Fruit fly (Drosophila melanogaster) whole organism, adult: ENCODE data around the gene Tom20.

ENCODE experiments used
- CG11617 ChIP-seq: fragments of 200-800 bp; sonication (Bioruptor generic); optimal IDR thresholded peaks from 2 replicates; lab custom pipeline; 2017; ENCODE audit warnings: mild to moderate bottlenecking, missing biosample characterization, missing genetic modification reagents, missing genetic modification characterization
- CG12768 ChIP-seq: fragments of 200-800 bp; sonication (Bioruptor generic); optimal IDR thresholded peaks from 2 replicates; lab custom pipeline; 2017; ENCODE audit warnings: missing biosample characterization, missing genetic modification characterization, mild to moderate bottlenecking, moderate library complexity, missing genetic modification reagents
- CG14711 ChIP-seq: fragments of 200-800 bp; sonication (Bioruptor generic); optimal IDR thresholded peaks from 2 replicates; lab custom pipeline; 2018; ENCODE audit warnings: missing biosample characterization, mild to moderate bottlenecking, missing genetic modification characterization, moderate library complexity
- CG1620 ChIP-seq: fragments of 200-800 bp; sonication (Bioruptor generic); optimal IDR thresholded peaks from 2 replicates; lab custom pipeline; 2016; ENCODE audit warnings: missing biosample characterization, missing genetic modification characterization
- CG33017 ChIP-seq: fragments of 200-800 bp; sonication (Bioruptor generic); optimal IDR thresholded peaks from 2 replicates; lab custom pipeline; 2018; ENCODE audit warnings: missing biosample characterization, mild to moderate bottlenecking, missing genetic modification characterization, moderate library complexity
- CG5204 ChIP-seq: fragments of 200-800 bp; sonication (Bioruptor generic); optimal IDR thresholded peaks from 2 replicates; lab custom pipeline; 2016; ENCODE audit warnings: missing biosample characterization, missing genetic modification characterization
- CG7045 ChIP-seq: fragments of 200-800 bp; sonication (Bioruptor generic); optimal IDR thresholded peaks from 2 replicates; lab custom pipeline; 2017; ENCODE audit warnings: missing biosample characterization, mild to moderate bottlenecking, missing genetic modification characterization
- CG7101 ChIP-seq: fragments of 200-800 bp; sonication (Bioruptor generic); optimal IDR thresholded peaks from 2 replicates; lab custom pipeline; 2018; ENCODE audit warnings: missing biosample characterization, mild to moderate bottlenecking, missing genetic modification characterization, moderate library complexity
- Crg-1 ChIP-seq: fragments of 200-800 bp; sonication (Bioruptor generic); optimal IDR thresholded peaks from 2 replicates; lab custom pipeline; 2016; ENCODE audit warnings: missing biosample characterization, missing genetic modification characterization
- Hr96 ChIP-seq: fragments of 200-800 bp; sonication (Bioruptor generic); optimal IDR thresholded peaks from 2 replicates; lab custom pipeline; 2016; ENCODE audit warnings: missing biosample characterization, missing genetic modification characterization
- Mnt ChIP-seq: fragments of 200-800 bp; sonication (Bioruptor generic); optimal IDR thresholded peaks from 2 replicates; lab custom pipeline; 2016; ENCODE audit warnings: missing biosample characterization, mild to moderate bottlenecking, missing genetic modification characterization
- bab1 ChIP-seq: fragments of 200-800 bp; sonication (Bioruptor generic); optimal IDR thresholded peaks from 3 replicates; lab custom pipeline; 2019; ENCODE audit warnings: missing biosample characterization, mild to moderate bottlenecking, missing genetic modification characterization, moderate library complexity
- cic ChIP-seq: fragments of 200-800 bp; sonication (Bioruptor generic); optimal IDR thresholded peaks from 2 replicates; lab custom pipeline; 2017; ENCODE audit warnings: missing biosample characterization, mild to moderate bottlenecking, missing genetic modification characterization, moderate library complexity
- cnc ChIP-seq, 2 experiments: fragments of >200 bp; optimal IDR thresholded peaks; 2 replicates each; lab custom pipeline; 2017
- kay ChIP-seq: fragments of 200-800 bp; sonication (Bioruptor generic); peaks from one replicate; lab custom pipeline; 2016; ENCODE audit warnings: missing biosample characterization, missing genetic modification characterization, borderline replicate concordance
- ovo ChIP-seq: fragments of 200-800 bp; sonication (Bioruptor generic); optimal IDR thresholded peaks from 2 replicates; lab custom pipeline; 2016; ENCODE audit warnings: missing biosample characterization, missing genetic modification characterization
- pad ChIP-seq: fragments of 200-800 bp; sonication (Bioruptor generic); optimal IDR thresholded peaks from 3 replicates; lab custom pipeline; 2017; ENCODE audit warnings: missing biosample characterization, missing genetic modification characterization, mild to moderate bottlenecking, moderate library complexity, missing genetic modification reagents
- tj ChIP-seq: fragments of 200-800 bp; sonication (Bioruptor generic); optimal IDR thresholded peaks from 3 replicates; lab custom pipeline; 2017; ENCODE audit warnings: missing biosample characterization, mild to moderate bottlenecking, missing genetic modification characterization, moderate library complexity
- toe ChIP-seq: fragments of 200-800 bp; sonication (Bioruptor generic); optimal IDR thresholded peaks from 2 replicates; lab custom pipeline; 2016; ENCODE audit warnings: missing biosample characterization, missing genetic modification characterization

Tom20 gene

DNA sequence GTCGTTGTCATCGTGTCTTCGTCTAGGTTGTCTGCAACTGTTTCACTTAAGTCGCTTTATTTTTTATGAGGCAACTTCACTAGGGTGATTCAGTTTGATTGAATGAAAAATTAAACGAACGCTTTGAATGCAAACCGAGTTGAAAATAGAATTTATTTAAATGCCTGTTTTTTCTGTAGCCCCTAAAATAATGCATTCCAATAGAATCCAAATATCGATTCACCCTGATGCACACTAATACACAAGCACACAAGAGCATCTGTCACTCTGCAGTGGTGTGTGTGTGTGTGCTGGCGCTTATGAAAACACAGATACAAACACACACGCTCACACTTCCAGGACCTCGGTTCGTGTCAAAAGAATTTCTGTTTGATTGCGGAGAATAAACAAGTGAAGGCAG lies 38.6 kb upstream of the Tom20 start:
- TF ChIP-seq bab1 (GFP tag; lab: Kevin White, UChicago) (no peak), Mnt (GFP tag; lab: Kevin White, UChicago) (no peak), Crg-1 (GFP tag; lab: Kevin White, UChicago) (no peak), pad (GFP tag; lab: Kevin White, UChicago) (no peak), toe (GFP tag; lab: Kevin White, UChicago) (no peak), CG7045 (GFP tag; lab: Kevin White, UChicago) (no peak), cnc (optimal IDR thresholded peaks at IDR 0.05; lab: Kevin White, UChicago) (no peak), Hr96 (no peak), kay (no peak), CG1620 (GFP tag; lab: Kevin White, UChicago) (no peak)

DNA sequence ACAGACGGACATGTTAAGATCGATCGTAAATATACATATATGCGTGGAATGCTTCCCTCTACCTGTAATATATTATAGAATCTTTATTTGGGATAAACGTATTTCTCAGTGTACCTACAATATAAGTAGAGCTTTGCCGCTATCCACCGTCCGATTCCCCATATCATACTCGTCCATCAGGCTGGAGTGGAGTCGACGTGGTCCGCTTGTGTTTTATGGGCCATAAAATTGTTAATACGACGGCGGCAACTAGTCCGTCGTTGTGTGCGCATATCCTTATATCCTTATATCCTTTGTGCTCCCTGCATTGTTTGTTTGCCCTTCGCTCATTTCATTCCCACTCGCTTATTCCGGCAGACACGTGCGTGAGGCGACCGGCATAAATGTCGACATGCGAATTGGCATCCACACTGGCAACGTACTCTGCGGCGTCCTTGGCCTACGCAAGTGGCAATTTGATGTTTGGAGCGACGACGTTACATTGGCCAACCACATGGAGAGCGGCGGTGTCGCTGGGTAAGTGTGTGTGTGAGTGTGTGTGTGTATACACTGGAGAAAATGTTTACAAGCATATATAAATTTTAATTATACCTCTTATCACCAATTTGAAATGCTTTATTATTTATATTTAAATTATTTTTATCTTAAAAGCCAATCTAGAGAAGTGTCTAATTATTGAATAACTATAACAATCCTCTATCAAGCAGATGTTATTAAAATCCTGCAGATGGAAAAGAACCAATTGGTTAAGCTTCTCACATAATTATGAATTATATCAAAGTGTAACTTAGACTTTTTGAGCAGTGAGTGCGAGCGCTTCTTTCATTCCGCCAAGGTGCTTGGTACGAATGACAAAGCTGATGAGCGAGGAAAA lies 31.5 kb upstream of the Tom20 start:
- TF ChIP-seq ovo (no peak), CG33017 (no peak), pad (GFP tag; lab: Kevin White, UChicago) (no peak), bab1 (GFP tag; lab: Kevin White, UChicago) (no peak), CG7101 (tag; lab: Kevin White, UChicago) (no peak), CG5204 (no peak), Hr96 (no peak), kay (no peak), CG14711 (tag; lab: Kevin White, UChicago) (no peak), CG1620 (GFP tag; lab: Kevin White, UChicago) (no peak), Mnt (GFP tag; lab: Kevin White, UChicago) (no peak), Crg-1 (GFP tag; lab: Kevin White, UChicago) (no peak), toe (GFP tag; lab: Kevin White, UChicago) (no peak), CG7045 (GFP tag; lab: Kevin White, UChicago) (no peak), cic (GFP tag; lab: Kevin White, UChicago) (no peak)

DNA sequence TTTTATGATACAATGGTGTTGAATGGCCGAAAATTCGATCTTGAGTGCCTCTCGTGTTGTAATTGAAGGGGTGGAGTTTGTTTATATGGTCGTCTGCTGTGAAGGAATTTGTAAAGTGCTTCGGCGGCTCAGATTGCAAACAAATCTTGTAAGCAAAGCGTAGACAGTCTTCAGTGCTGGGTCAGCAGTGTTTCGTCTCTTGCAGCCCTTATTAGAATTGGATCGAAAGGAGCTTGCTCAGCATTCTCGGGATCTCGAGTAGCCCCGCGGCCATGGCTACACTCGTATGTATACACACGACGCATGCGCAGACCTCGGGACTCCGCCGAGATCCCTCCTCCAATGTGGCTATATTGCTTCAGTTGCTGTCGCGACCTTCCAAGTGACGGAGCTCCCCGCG lies 22.4 kb upstream of the Tom20 start:
- TF ChIP-seq CG12768 (GFP tag; lab: Kevin White, UChicago) (no peak), tj (peak; percentile 95), Mnt (GFP tag; lab: Kevin White, UChicago) (no peak)

DNA sequence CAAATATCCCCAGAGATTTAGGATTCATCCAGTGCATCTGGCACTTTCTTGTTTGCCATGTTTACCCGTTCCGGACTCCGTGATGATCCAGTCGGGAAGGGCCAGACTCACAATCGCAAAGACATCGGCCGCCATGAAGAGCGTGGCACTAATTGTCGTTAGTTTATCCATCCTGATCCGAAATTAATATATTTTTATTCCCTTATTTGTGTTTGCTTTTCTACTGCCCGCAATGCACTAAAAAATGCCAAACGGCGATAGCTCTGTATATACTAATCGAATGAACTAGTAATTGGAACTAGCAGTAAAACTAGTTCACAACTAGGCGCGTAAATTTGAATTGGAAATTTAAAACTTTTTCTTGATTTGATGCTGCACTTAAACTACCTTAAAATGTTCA lies 20.9 kb upstream of the Tom20 start, which contains the start of gene CG14182:
Gene CG14182, minus strand, starts transcription at position 221 of the 400 bp plus-strand sequence.
- TF ChIP-seq bab1 (GFP tag; lab: Kevin White, UChicago) (peak; percentile 24), cic (GFP tag; lab: Kevin White, UChicago) (no peak), CG12768 (GFP tag; lab: Kevin White, UChicago) (no peak), kay (no peak)

DNA sequence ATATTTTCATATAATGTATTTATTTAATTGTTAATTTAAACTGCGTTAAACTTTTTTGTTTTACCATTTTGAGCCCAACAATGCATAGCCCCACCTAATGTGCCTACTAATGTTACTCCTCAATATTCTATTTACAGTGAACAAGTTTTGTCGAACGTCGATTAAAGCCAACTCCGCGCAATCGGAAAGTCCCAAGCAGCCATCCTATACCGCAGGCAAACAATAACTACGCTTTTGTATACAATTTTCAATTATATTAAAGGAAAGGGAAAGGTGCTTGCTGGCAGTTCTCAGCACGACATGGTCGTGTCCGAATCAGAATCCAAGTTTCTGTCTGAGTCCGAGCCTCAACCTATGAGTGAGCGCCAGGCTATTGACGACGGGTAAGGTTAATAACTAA lies 19.1 kb upstream of the Tom20 start, which contains the start of gene CG17732:
Gene CG17732, plus strand, starts transcription at position 301 of the 400 bp plus-strand sequence.
- TF ChIP-seq Mnt (GFP tag; lab: Kevin White, UChicago) (no peak), tj (no peak)

DNA sequence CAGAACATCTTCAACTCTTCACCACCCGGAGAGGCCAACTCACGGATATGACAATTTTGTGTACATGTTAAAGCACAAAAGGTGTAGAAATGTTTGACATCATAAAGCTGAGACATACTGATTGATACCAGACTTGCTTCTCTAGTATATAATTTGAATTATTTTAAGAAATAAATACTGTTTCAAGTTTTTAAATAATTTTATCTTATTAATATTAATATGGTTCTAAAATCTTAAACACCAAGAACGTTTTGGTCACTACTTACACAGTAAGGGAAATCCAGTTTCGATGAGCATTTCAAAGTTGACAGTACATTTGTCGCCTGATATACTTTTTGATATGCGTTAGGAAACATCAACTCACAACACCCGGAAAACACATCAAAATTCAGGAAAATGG lies 14.7 kb upstream of the Tom20 start, which contains the start of the genes hale and schuy:
Gene hale, minus strand, starts transcription at position 101 of the 400 bp plus-strand sequence.
Gene schuy, plus strand, starts transcription at position 326 of the 400 bp plus-strand sequence.
- TF ChIP-seq CG7045 (GFP tag; lab: Kevin White, UChicago), result no peak
- peak; percentile 6 for TF ChIP-seq kay

DNA sequence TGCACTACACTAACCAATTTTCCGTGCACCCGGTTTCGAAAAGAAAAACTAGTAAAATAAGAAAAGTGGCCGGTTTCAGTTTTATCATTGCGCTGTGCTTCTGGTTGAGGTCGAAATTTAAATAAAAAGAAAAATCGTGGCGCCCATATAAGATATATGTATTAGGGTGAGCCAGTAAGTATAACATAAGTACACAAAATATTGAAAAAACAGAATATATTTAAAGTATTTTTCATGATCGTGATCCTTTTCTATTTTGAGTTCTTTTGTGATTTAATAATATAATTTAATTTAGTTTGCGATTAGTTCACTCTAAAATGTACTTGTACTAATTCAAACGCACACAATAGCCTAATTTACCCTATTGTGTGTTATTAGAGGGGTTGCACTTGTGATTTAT lies 11.6 kb upstream of the Tom20 start, which contains the start of gene Csas:
Gene Csas, minus strand, starts transcription at position 101 of the 400 bp plus-strand sequence.
- TF ChIP-seq kay (peak; percentile 0), CG7101 (tag; lab: Kevin White, UChicago) (peak; percentile 24), cic (GFP tag; lab: Kevin White, UChicago) (no peak), Hr96 (no peak), bab1 (GFP tag; lab: Kevin White, UChicago) (peak; percentile 26), CG11617 (GFP tag; lab: Kevin White, UChicago) (no peak)

DNA sequence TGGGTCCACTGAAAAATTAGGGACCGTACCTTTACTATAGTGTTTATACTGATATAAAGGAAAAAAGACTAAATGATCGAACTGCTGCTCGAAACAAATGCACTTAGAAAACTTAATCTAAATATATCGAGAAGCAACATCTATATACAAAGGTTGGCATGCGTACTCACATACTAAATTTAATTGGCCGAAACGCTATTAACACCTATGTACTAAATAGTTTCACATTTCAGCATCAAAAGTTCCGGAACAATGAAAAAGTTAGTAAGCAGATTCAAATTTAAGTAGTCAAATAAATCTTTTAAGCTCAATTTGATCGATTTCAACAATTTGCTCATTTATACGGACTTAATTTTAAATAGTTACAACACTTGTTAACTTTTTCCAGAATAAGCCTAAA lies 9.3 kb upstream of the Tom20 start, which contains the start of gene fln:
Gene fln, minus strand, starts transcription at position 101 of the 400 bp plus-strand sequence.
- no peak for TF ChIP-seq CG1620 (GFP tag; lab: Kevin White, UChicago)
- no peak for TF ChIP-seq CG5204
- TF ChIP-seq tj, result no peak
- TF ChIP-seq CG7101 (tag; lab: Kevin White, UChicago), result no peak
